Fruit fly (Drosophila melanogaster): ENCODE measurements around the gene Msp300.

Msp300 gene

dm6 chr2L:5254105-5254711 lies 153.5 kb downstream of the Msp300 start (continued):
- TF ChIP-seq CG15479 (GFP tag; optimal IDR thresholded peaks at IDR 0.05): no peak
- TF ChIP-seq sens (GFP tag): peak; percentile 27
- TF ChIP-seq Ada2b (GFP tag; IDR thresholded peaks at IDR 0.05): no peak
- TF ChIP-seq CG12744 (GFP tag; optimal IDR thresholded peaks at IDR 0.05): no peak
- TF ChIP-seq gem (tag; optimal IDR thresholded peaks at IDR 0.05): peak; percentile 29
- peak; percentile 5 for TF ChIP-seq CG8388 (GFP tag; optimal IDR thresholded peaks at IDR 0.05)
- TF ChIP-seq en (GFP tag; optimal IDR thresholded peaks at IDR 0.05): no peak
- TF ChIP-seq Med (GFP tag): peak; percentile 56
- TF ChIP-seq CG10979 (tag; optimal IDR thresholded peaks at IDR 0.05): peak; percentile 32
- TF ChIP-seq Blimp-1 (GFP tag; optimal IDR thresholded peaks at IDR 0.05): peak; percentile 20
- no peak for TF ChIP-seq al (GFP tag; IDR thresholded peaks at IDR 0.05)
- no peak for TF ChIP-seq CG13424 (tag; optimal IDR thresholded peaks at IDR 0.05)
- TF ChIP-seq Doc3 (GFP tag; IDR thresholded peaks at IDR 0.05; ENCODE audit: partially characterized antibody): no peak
- TF ChIP-seq CG31441 (GFP tag; IDR thresholded peaks at IDR 0.05): peak; percentile 26; the same call in 1 of the 2 replicates
- TF ChIP-seq CG4424 (GFP tag; optimal IDR thresholded peaks at IDR 0.05): peak; percentile 2
- no peak for TF ChIP-seq CG2712 (tag; optimal IDR thresholded peaks at IDR 0.05)
- TF ChIP-seq HLH3B (GFP tag; IDR thresholded peaks at IDR 0.05): no peak
- peak; percentile 6 for TF ChIP-seq CG17359 (tag; optimal IDR thresholded peaks at IDR 0.05)
- TF ChIP-seq stc (GFP tag; IDR thresholded peaks at IDR 0.05): no peak
- no peak for TF ChIP-seq HHEX (GFP tag; optimal IDR thresholded peaks at IDR 0.05)
- peak in 1 of 3 experiments; percentile 8 for TF ChIP-seq lola (GFP tag; optimal IDR thresholded peaks at IDR 0.05)
- TF ChIP-seq TFAM (GFP tag; optimal IDR thresholded peaks at IDR 0.05): no peak
- peak; percentile 12 for TF ChIP-seq Ssrp (tag; optimal IDR thresholded peaks at IDR 0.05)
- no peak for TF ChIP-seq Spps (tag; optimal IDR thresholded peaks at IDR 0.05)
- TF ChIP-seq CG11504 (tag; optimal IDR thresholded peaks at IDR 0.05): peak; percentile 26
- TF ChIP-seq dmrt11E (tag; optimal IDR thresholded peaks at IDR 0.05): peak; percentile 28
- no peak for TF ChIP-seq bbx (GFP tag; IDR thresholded peaks at IDR 0.05; ENCODE audit: partially characterized antibody)
- TF ChIP-seq CG1603 (tag; optimal IDR thresholded peaks at IDR 0.05): peak; percentile 52
- peak; percentile 31; the same call in 1 of the 2 replicates for TF ChIP-seq Xrp1 (GFP tag; IDR thresholded peaks at IDR 0.05)

dm6 chr2L:5256036-5256846 lies 155.6 kb downstream of the Msp300 start:
- peak; percentile 20 for TF ChIP-seq CG3838 (GFP tag; optimal IDR thresholded peaks at IDR 0.05)
- peak; percentile 57 for TF ChIP-seq org-1 (GFP tag; optimal IDR thresholded peaks at IDR 0.05)
- peak; percentile 92 for TF ChIP-seq sens (GFP tag)
- peak; percentile 5 for TF ChIP-seq p53 (GFP tag; optimal IDR thresholded peaks at IDR 0.05)
- TF ChIP-seq CG4424 (GFP tag; optimal IDR thresholded peaks at IDR 0.05): peak; percentile 39
- peak; percentile 58 for TF ChIP-seq nom (GFP tag; optimal IDR thresholded peaks at IDR 0.05)
- TF ChIP-seq CG30431 (GFP tag; optimal IDR thresholded peaks at IDR 0.05): peak; percentile 5
- peak; percentile 26 for TF ChIP-seq CG1792 (GFP tag; optimal IDR thresholded peaks at IDR 0.05)
- TF ChIP-seq cad (GFP tag; optimal IDR thresholded peaks at IDR 0.05): peak; percentile 53
- no peak for TF ChIP-seq luna (GFP tag; optimal IDR thresholded peaks at IDR 0.05)
- TF ChIP-seq scrt (GFP tag; optimal IDR thresholded peaks at IDR 0.05): no peak
- TF ChIP-seq lilli (GFP tag; optimal IDR thresholded peaks at IDR 0.05): peak; percentile 32
- peak; percentile 64 for TF ChIP-seq CG8089 (GFP tag; optimal IDR thresholded peaks at IDR 0.05)
- no peak for TF ChIP-seq tll (GFP tag; optimal IDR thresholded peaks at IDR 0.05)
- TF ChIP-seq oc (tag; optimal IDR thresholded peaks at IDR 0.05): no peak
- TF ChIP-seq Sox100B (GFP tag; optimal IDR thresholded peaks at IDR 0.05): peak; percentile 46
- TF ChIP-seq HLH3B (GFP tag; IDR thresholded peaks at IDR 0.05): peak; percentile 44; the same call in 1 of the 2 replicates
- peak; percentile 87; the same call in 2 of the 3 replicates for TF ChIP-seq otp (GFP tag; IDR thresholded peaks at IDR 0.05)
- peak; percentile 43 for TF ChIP-seq CG2116 (GFP tag; optimal IDR thresholded peaks at IDR 0.05)
- peak; percentile 25 for TF ChIP-seq odd (GFP tag; optimal IDR thresholded peaks at IDR 0.05)
- peak; percentile 15 for TF ChIP-seq CoRest (tag; optimal IDR thresholded peaks at IDR 0.05)

Data from whole organism, embryonic.